Worm (Caenorhabditis elegans): Measurements from ENCODE around the gene msp-10.

The msp-10 gene

DNA sequence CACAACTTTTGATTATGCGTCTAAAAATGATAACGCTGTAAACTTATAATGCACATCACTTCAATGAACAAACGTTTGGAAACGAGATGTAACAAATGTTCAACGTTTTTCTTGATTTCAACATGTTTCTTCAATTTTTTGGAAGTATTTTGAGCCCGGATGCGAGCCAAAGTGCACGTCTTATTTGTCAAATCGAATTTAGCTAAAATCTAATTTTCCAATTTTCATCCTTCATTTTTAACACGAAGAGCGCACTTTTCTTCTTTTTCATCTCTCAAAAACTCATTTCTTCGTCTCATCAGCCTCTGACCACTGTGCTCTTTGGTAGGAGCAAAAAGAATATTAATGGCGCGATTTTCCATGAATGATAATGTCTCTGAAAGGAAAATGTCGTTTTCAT is 39.1 kb upstream of the msp-10 start (continued):
- TF ChIP-seq xbp-1 (tag; optimal IDR thresholded peaks at IDR 0.05): no peak
- peak; percentile 72 for TF ChIP-seq ces-1 (GFP tag; optimal IDR thresholded peaks at IDR 0.05)
- TF ChIP-seq nhr-71 (tag; optimal IDR thresholded peaks at IDR 0.05): peak; percentile 40
- TF ChIP-seq C04F5.9 (tag; optimal IDR thresholded peaks at IDR 0.05): no peak
- TF ChIP-seq snpc-4 (tag; optimal IDR thresholded peaks at IDR 0.05): no peak
- peak; percentile 71 for TF ChIP-seq lin-14 (GFP tag; optimal IDR thresholded peaks at IDR 0.05)
- TF ChIP-seq ceh-8 (GFP tag; optimal IDR thresholded peaks at IDR 0.05): peak; percentile 46

DNA sequence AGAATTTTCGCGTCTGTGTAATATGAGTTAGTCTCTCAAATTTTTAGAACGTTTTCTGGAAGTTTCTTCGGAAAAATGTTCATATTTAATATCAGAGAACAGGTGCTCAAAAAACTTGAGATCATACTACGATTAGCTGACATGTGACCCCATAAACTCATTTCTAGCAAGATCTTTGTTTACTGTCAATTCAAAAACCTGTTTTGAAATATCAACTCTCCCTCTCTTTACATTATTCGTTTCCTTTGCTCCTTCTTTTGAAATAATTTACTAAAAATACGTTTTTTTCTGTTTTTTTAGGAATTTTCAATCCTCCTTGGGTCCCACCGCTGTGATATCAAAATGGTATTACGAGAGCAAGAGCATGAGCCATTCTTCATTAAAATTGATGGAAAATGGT is 38.3 kb upstream of the msp-10 start, which contains the start of gene fat-4:
Gene fat-4 (plus strand): TSS at position 301 of the 400 bp plus-strand sequence.
- TF ChIP-seq unc-130 (tag; optimal IDR thresholded peaks at IDR 0.05): no peak
- no peak for TF ChIP-seq tbx-2 (tag; optimal IDR thresholded peaks at IDR 0.05)
- TF ChIP-seq lin-35 (GFP tag; optimal IDR thresholded peaks at IDR 0.05): no peak
- no peak for TF ChIP-seq ztf-11 (tag; optimal IDR thresholded peaks at IDR 0.05)
- TF ChIP-seq lir-3 (tag; optimal IDR thresholded peaks at IDR 0.05; ENCODE audit: poor library complexity): no peak
- TF ChIP-seq C16A3.4 (tag; optimal IDR thresholded peaks at IDR 0.05): no peak
- TF ChIP-seq ceh-8 (GFP tag; optimal IDR thresholded peaks at IDR 0.05): no peak
- TF ChIP-seq irx-1 (tag; optimal IDR thresholded peaks at IDR 0.05): no peak
- TF ChIP-seq pqm-1 (tag; optimal IDR thresholded peaks at IDR 0.05): no peak
- no peak for TF ChIP-seq isw-1 (GFP tag; IDR thresholded peaks at IDR 0.05)
- TF ChIP-seq alr-1 (tag; optimal IDR thresholded peaks at IDR 0.05; ENCODE audit: borderline replicate concordance): no peak
- TF ChIP-seq nhr-85 (tag): no peak
- TF ChIP-seq sptf-1 (tag; optimal IDR thresholded peaks at IDR 0.05): no peak
- no peak for TF ChIP-seq ceh-90 (tag; optimal IDR thresholded peaks at IDR 0.05)
- TF ChIP-seq snu-23 (GFP tag; optimal IDR thresholded peaks at IDR 0.05): no peak

ce11 chrIV:9799664-9800063 is 37.8 kb upstream of the msp-10 start:
- no peak for TF ChIP-seq ets-5 (GFP tag; IDR thresholded peaks at IDR 0.05)
- TF ChIP-seq nhr-19 (GFP tag; conservative IDR thresholded peaks at IDR 0.05): 0 out of 2 replicates have a peak, but pooled peaks have one; percentile 9
- peak; percentile 40 for TF ChIP-seq elt-2 (tag; optimal IDR thresholded peaks at IDR 0.05)
- peak; percentile 42 for TF ChIP-seq dsc-1 (tag; optimal IDR thresholded peaks at IDR 0.05)

DNA sequence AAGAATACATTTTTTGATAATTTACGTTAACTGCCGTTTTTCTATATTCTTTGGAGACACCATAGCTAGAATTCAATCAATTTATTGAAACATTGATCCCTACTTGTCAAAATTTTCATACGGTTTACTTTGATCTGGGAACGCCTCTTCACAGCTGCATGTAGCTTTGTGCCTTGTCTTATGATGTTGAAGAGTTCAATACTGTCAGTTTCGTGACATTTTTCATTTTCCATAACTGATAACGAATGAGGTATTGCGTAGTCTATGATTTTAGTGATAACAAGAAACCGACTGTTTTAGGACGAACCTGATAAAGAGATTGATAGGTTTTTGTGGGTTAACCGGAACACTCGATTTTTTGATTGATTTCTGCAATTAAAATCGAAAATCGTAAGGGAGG is 36.0 kb upstream of the msp-10 start:
- no peak for TF ChIP-seq nhr-77 (tag; optimal IDR thresholded peaks at IDR 0.05)
- no peak for TF ChIP-seq ztf-4 (tag; optimal IDR thresholded peaks at IDR 0.05)
- TF ChIP-seq alr-1 (tag; optimal IDR thresholded peaks at IDR 0.05; ENCODE audit: borderline replicate concordance): no peak
- no peak for TF ChIP-seq ceh-63 (GFP tag; optimal IDR thresholded peaks at IDR 0.05)
- TF ChIP-seq C04F5.9 (tag; optimal IDR thresholded peaks at IDR 0.05): no peak
- TF ChIP-seq elt-3 (tag; optimal IDR thresholded peaks at IDR 0.05): peak in 1 of 6 experiments; percentile 23
- TF ChIP-seq zag-1 (tag; optimal IDR thresholded peaks at IDR 0.05): no peak
- no peak for TF ChIP-seq isw-1 (GFP tag; IDR thresholded peaks at IDR 0.05)
- TF ChIP-seq pax-3 (tag; optimal IDR thresholded peaks at IDR 0.05): no peak
- TF ChIP-seq rnt-1 (tag; optimal IDR thresholded peaks at IDR 0.05): no peak
- no peak for TF ChIP-seq unc-130 (tag; optimal IDR thresholded peaks at IDR 0.05)
- TF ChIP-seq zip-4 (GFP tag; optimal IDR thresholded peaks at IDR 0.05): no peak
- no peak for TF ChIP-seq ces-1 (GFP tag; optimal IDR thresholded peaks at IDR 0.05)
- no peak for TF ChIP-seq unc-86 (tag; optimal IDR thresholded peaks at IDR 0.05)
- TF ChIP-seq nhr-47 (tag; optimal IDR thresholded peaks at IDR 0.05): no peak
- TF ChIP-seq lin-35 (GFP tag; optimal IDR thresholded peaks at IDR 0.05): peak in 1 of 2 experiments; percentile 49
- TF ChIP-seq ceh-82 (tag; optimal IDR thresholded peaks at IDR 0.05): no peak
- no peak for TF ChIP-seq ztf-11 (tag; optimal IDR thresholded peaks at IDR 0.05)
- no peak for TF ChIP-seq aly-2 (tag; optimal IDR thresholded peaks at IDR 0.05)
- TF ChIP-seq mep-1 (tag; optimal IDR thresholded peaks at IDR 0.05): no peak
- TF ChIP-seq unc-62 (GFP tag; optimal IDR thresholded peaks at IDR 0.05): no peak
- no peak for TF ChIP-seq skn-1 (tag; optimal IDR thresholded peaks at IDR 0.05)
- TF ChIP-seq ceh-8 (GFP tag; optimal IDR thresholded peaks at IDR 0.05): no peak
- no peak for TF ChIP-seq lir-3 (tag; optimal IDR thresholded peaks at IDR 0.05; ENCODE audit: poor library complexity)
- TF ChIP-seq ama-1 (optimal IDR thresholded peaks at IDR 0.05): no peak
- TF ChIP-seq nhr-90 (tag; optimal IDR thresholded peaks at IDR 0.05; ENCODE audit: poor library complexity): no peak
- no peak for TF ChIP-seq aha-1 (tag; optimal IDR thresholded peaks at IDR 0.05)
- TF ChIP-seq pag-3 (tag; optimal IDR thresholded peaks at IDR 0.05; ENCODE audit: borderline replicate concordance, insufficient read depth): no peak
- TF ChIP-seq lin-39 (tag; optimal IDR thresholded peaks at IDR 0.05): no peak
- TF ChIP-seq lin-15B (tag; optimal IDR thresholded peaks at IDR 0.05): no peak
- no peak for TF ChIP-seq tbx-2 (tag; optimal IDR thresholded peaks at IDR 0.05)

Measured in whole organism, L1 larva.